Worm (Caenorhabditis elegans): ENCODE data around the gene Y37E11AL.1.

Y37E11AL.1 gene

ce11 chrIV:3745806-3746205 is 36.5 kb downstream of the Y37E11AL.1 start:
- TF ChIP-seq ceh-13 (GFP tag; optimal IDR thresholded peaks at IDR 0.05): no peak
- TF ChIP-seq hnd-1 (tag; optimal IDR thresholded peaks at IDR 0.05): no peak
- TF ChIP-seq ets-7 (tag; optimal IDR thresholded peaks at IDR 0.05): no peak
- no peak for TF ChIP-seq sea-1 (GFP tag; conservative IDR thresholded peaks at IDR 0.05)
- no peak for TF ChIP-seq aly-1 (tag; optimal IDR thresholded peaks at IDR 0.05)
- no peak for TF ChIP-seq tra-4 (tag; optimal IDR thresholded peaks at IDR 0.05)
- no peak for TF ChIP-seq B0310.2 (tag; optimal IDR thresholded peaks at IDR 0.05)
- TF ChIP-seq F13C5.2 (tag; optimal IDR thresholded peaks at IDR 0.05): no peak
- TF ChIP-seq hmbx-1 (tag; optimal IDR thresholded peaks at IDR 0.05): no peak

ce11 chrIV:3751001-3751400 is 41.7 kb downstream of the Y37E11AL.1 start, which contains the start of gene ugt-45:
Gene ugt-45, minus strand, starts transcription at chrIV:3751101.
- TF ChIP-seq sea-1 (GFP tag; conservative IDR thresholded peaks at IDR 0.05): no peak
- TF ChIP-seq hnd-1 (tag; optimal IDR thresholded peaks at IDR 0.05): no peak
- no peak for TF ChIP-seq F13C5.2 (tag; optimal IDR thresholded peaks at IDR 0.05)
- no peak for TF ChIP-seq flt-1 (GFP tag; IDR thresholded peaks at IDR 0.05)
- TF ChIP-seq ama-1 (optimal IDR thresholded peaks at IDR 0.05): no peak
- TF ChIP-seq ets-7 (tag; optimal IDR thresholded peaks at IDR 0.05): no peak
- TF ChIP-seq B0310.2 (tag; optimal IDR thresholded peaks at IDR 0.05): no peak
- TF ChIP-seq scrt-1 (GFP tag; IDR thresholded peaks at IDR 0.05): no peak
- TF ChIP-seq hmbx-1 (tag; optimal IDR thresholded peaks at IDR 0.05): no peak
- no peak for TF ChIP-seq hmg-4 (GFP tag; optimal IDR thresholded peaks at IDR 0.05)
- no peak for TF ChIP-seq tbx-11 (GFP tag; IDR thresholded peaks at IDR 0.05)
- TF ChIP-seq aly-1 (tag; optimal IDR thresholded peaks at IDR 0.05): no peak
- TF ChIP-seq ceh-36 (tag; optimal IDR thresholded peaks at IDR 0.05): no peak
- TF ChIP-seq tra-4 (tag; optimal IDR thresholded peaks at IDR 0.05): no peak
- TF ChIP-seq pes-1 (GFP tag; IDR thresholded peaks at IDR 0.05): no peak
- no peak for TF ChIP-seq tbx-37 (GFP tag; conservative IDR thresholded peaks at IDR 0.05)
- no peak for TF ChIP-seq ceh-13 (GFP tag; optimal IDR thresholded peaks at IDR 0.05)

ce11 chrIV:3752276-3752675 is 43.0 kb downstream of the Y37E11AL.1 start:
- TF ChIP-seq B0310.2 (tag; optimal IDR thresholded peaks at IDR 0.05): no peak

ce11 chrIV:3755355-3755754 is 46.1 kb downstream of the Y37E11AL.1 start, which contains the start of gene Y37E11AR.7:
Gene Y37E11AR.7, minus strand, starts transcription at chrIV:3755455.
- TF ChIP-seq hmbx-1 (tag; optimal IDR thresholded peaks at IDR 0.05) (no peak), ceh-13 (GFP tag; optimal IDR thresholded peaks at IDR 0.05) (no peak), tbx-37 (GFP tag; conservative IDR thresholded peaks at IDR 0.05) (no peak), tbx-11 (GFP tag; IDR thresholded peaks at IDR 0.05) (no peak), B0310.2 (tag; optimal IDR thresholded peaks at IDR 0.05) (no peak), F13C5.2 (tag; optimal IDR thresholded peaks at IDR 0.05) (no peak), hnd-1 (tag; optimal IDR thresholded peaks at IDR 0.05) (no peak), ceh-36 (tag; optimal IDR thresholded peaks at IDR 0.05) (no peak), flt-1 (GFP tag; IDR thresholded peaks at IDR 0.05) (no peak), tra-4 (tag; optimal IDR thresholded peaks at IDR 0.05) (no peak), pes-1 (GFP tag; IDR thresholded peaks at IDR 0.05) (no peak), sea-1 (GFP tag; conservative IDR thresholded peaks at IDR 0.05) (no peak), hmg-4 (GFP tag; optimal IDR thresholded peaks at IDR 0.05) (no peak), aly-1 (tag; optimal IDR thresholded peaks at IDR 0.05) (no peak), ama-1 (optimal IDR thresholded peaks at IDR 0.05) (no peak)

ce11 chrIV:3755921-3756320 is 46.6 kb downstream of the Y37E11AL.1 start, which contains the start of gene best-20:
Gene best-20, plus strand, starts transcription at chrIV:3756221.
- TF ChIP-seq tbx-11 (GFP tag; IDR thresholded peaks at IDR 0.05) (no peak), scrt-1 (GFP tag; IDR thresholded peaks at IDR 0.05) (no peak), flt-1 (GFP tag; IDR thresholded peaks at IDR 0.05) (no peak), ceh-36 (tag; optimal IDR thresholded peaks at IDR 0.05) (no peak), tra-4 (tag; optimal IDR thresholded peaks at IDR 0.05) (no peak), hnd-1 (tag; optimal IDR thresholded peaks at IDR 0.05) (no peak), ceh-13 (GFP tag; optimal IDR thresholded peaks at IDR 0.05) (no peak), hmbx-1 (tag; optimal IDR thresholded peaks at IDR 0.05) (no peak), hmg-4 (GFP tag; optimal IDR thresholded peaks at IDR 0.05) (no peak), sea-1 (GFP tag; conservative IDR thresholded peaks at IDR 0.05) (no peak), tbx-37 (GFP tag; conservative IDR thresholded peaks at IDR 0.05) (no peak), aly-1 (tag; optimal IDR thresholded peaks at IDR 0.05) (no peak), B0310.2 (tag; optimal IDR thresholded peaks at IDR 0.05) (no peak), ets-7 (tag; optimal IDR thresholded peaks at IDR 0.05) (no peak), F13C5.2 (tag; optimal IDR thresholded peaks at IDR 0.05) (no peak), ama-1 (optimal IDR thresholded peaks at IDR 0.05) (no peak), pes-1 (GFP tag; IDR thresholded peaks at IDR 0.05) (no peak)

- TF ChIP-seq hmg-4 (GFP tag; optimal IDR thresholded peaks at IDR 0.05) (no peak), ceh-13 (GFP tag; optimal IDR thresholded peaks at IDR 0.05) (no peak), sea-1 (GFP tag; conservative IDR thresholded peaks at IDR 0.05) (no peak), aly-1 (tag; optimal IDR thresholded peaks at IDR 0.05) (no peak), F13C5.2 (tag; optimal IDR thresholded peaks at IDR 0.05) (no peak), ceh-36 (tag; optimal IDR thresholded peaks at IDR 0.05) (no peak), tbx-37 (GFP tag; conservative IDR thresholded peaks at IDR 0.05) (no peak), hmbx-1 (tag; optimal IDR thresholded peaks at IDR 0.05) (no peak), scrt-1 (GFP tag; IDR thresholded peaks at IDR 0.05) (no peak), B0310.2 (tag; optimal IDR thresholded peaks at IDR 0.05) (no peak), ama-1 (optimal IDR thresholded peaks at IDR 0.05) (no peak), tra-4 (tag; optimal IDR thresholded peaks at IDR 0.05) (no peak), flt-1 (GFP tag; IDR thresholded peaks at IDR 0.05) (no peak)
These were observed 50.5 kb downstream of the Y37E11AL.1 start for ce11 chrIV:3759823-3760222.

ce11 chrIV:3764012-3764549 is 54.8 kb downstream of the Y37E11AL.1 start:
- TF ChIP-seq tbx-11 (GFP tag; IDR thresholded peaks at IDR 0.05) (no peak), ceh-36 (tag; optimal IDR thresholded peaks at IDR 0.05) (peak; percentile 22)
